Worm (Caenorhabditis elegans) whole organism, late embryonic: ENCODE measurements around the gene osgn-1.
"Not testable (repeated sequence)": the region's sequence is repeated elsewhere in the genome, so short reads cannot be mapped to it uniquely, and the experiment has no call there.

Experiments
- F13H6.1 ChIP-seq: sonication (generic microtip); optimal IDR thresholded peaks from 2 replicates; lab custom pipeline; 2016; ENCODE audit warnings: missing genetic modification characterization, missing compliant biosample characterization
- Y22D7AL.16 ChIP-seq: sonication (generic microtip); optimal IDR thresholded peaks from 2 replicates; lab custom pipeline; 2016; ENCODE audit warnings: missing genetic modification characterization, missing compliant biosample characterization
- ama-1 ChIP-seq: fragments of 150-350 bp; optimal IDR thresholded peaks from 2 replicates; lab custom pipeline; 2014
- ceh-14 ChIP-seq: sonication (generic microtip); optimal IDR thresholded peaks from 2 replicates; lab custom pipeline; 2016; ENCODE audit warnings: missing genotype, missing genetic modification characterization, missing compliant biosample characterization
- ceh-18 ChIP-seq: sonication (generic microtip); optimal IDR thresholded peaks from 2 replicates; lab custom pipeline; 2016; ENCODE audit warnings: missing genetic modification characterization, missing compliant biosample characterization
- ceh-2 ChIP-seq: sonication (generic microtip); optimal IDR thresholded peaks from 2 replicates; lab custom pipeline; 2016; ENCODE audit warnings: missing genotype, missing genetic modification characterization, missing compliant biosample characterization
- ceh-31 ChIP-seq: sonication (generic microtip); optimal IDR thresholded peaks from 2 replicates; lab custom pipeline; 2016; ENCODE audit warnings: missing genetic modification characterization, missing compliant biosample characterization
- ceh-34 ChIP-seq: sonication (generic microtip); optimal IDR thresholded peaks from 2 replicates; lab custom pipeline; 2016; ENCODE audit warnings: mild to moderate bottlenecking, missing genetic modification characterization, missing compliant biosample characterization
- ceh-48 ChIP-seq: sonication (generic microtip); optimal IDR thresholded peaks from 2 replicates; lab custom pipeline; 2016; ENCODE audit warnings: missing genetic modification characterization, inconsistent platforms, missing compliant biosample characterization
- ceh-6 ChIP-seq: fragments of 200-800 bp; sonication (Bioruptor generic); optimal IDR thresholded peaks from 2 replicates; lab custom pipeline; 2018; ENCODE audit warnings: mild to moderate bottlenecking, missing genetic modification characterization, missing compliant biosample characterization
- ceh-9 ChIP-seq: sonication (generic microtip); optimal IDR thresholded peaks from 2 replicates; lab custom pipeline; 2016; ENCODE audit warnings: mild to moderate bottlenecking, missing genetic modification characterization, inconsistent platforms, missing compliant biosample characterization
- dve-1 ChIP-seq: sonication (generic microtip); optimal IDR thresholded peaks from 2 replicates; lab custom pipeline; 2017; ENCODE audit warnings: antibody characterized with exemption, mild to moderate bottlenecking, missing genetic modification characterization, missing compliant biosample characterization
- elt-4 ChIP-seq: sonication (generic microtip); optimal IDR thresholded peaks from 2 replicates; lab custom pipeline; 2016; ENCODE audit warnings: missing genetic modification characterization, missing compliant biosample characterization
- eyg-1 ChIP-seq: sonication (generic microtip); optimal IDR thresholded peaks from 2 replicates; lab custom pipeline; 2016; ENCODE audit warnings: missing genotype, missing genetic modification characterization, missing compliant biosample characterization
- gmeb-2 ChIP-seq: sonication (generic microtip); optimal IDR thresholded peaks from 2 replicates; lab custom pipeline; 2016; ENCODE audit warnings: missing genetic modification characterization, inconsistent platforms, missing compliant biosample characterization
- hlh-13 ChIP-seq: fragments of 200-800 bp; sonication (Bioruptor generic); optimal IDR thresholded peaks from 2 replicates; lab custom pipeline; 2018; ENCODE audit warnings: mild to moderate bottlenecking, missing genetic modification characterization, missing compliant biosample characterization
- hlh-15 ChIP-seq: sonication (generic microtip); optimal IDR thresholded peaks from 2 replicates; lab custom pipeline; 2016; ENCODE audit warnings: missing genetic modification characterization, missing compliant biosample characterization
- hlh-30 ChIP-seq: sonication (generic microtip); optimal IDR thresholded peaks from 2 replicates; lab custom pipeline; 2017; ENCODE audit warnings: antibody characterized with exemption, missing genetic modification characterization, missing compliant biosample characterization; ENCODE audit not compliant: insufficient read depth
- hlh-6 ChIP-seq: sonication (generic microtip); optimal IDR thresholded peaks from 2 replicates; lab custom pipeline; 2016; ENCODE audit warnings: missing genotype, missing genetic modification characterization, missing compliant biosample characterization
- hlh-8 ChIP-seq: sonication (generic microtip); optimal IDR thresholded peaks from 2 replicates; lab custom pipeline; 2016; ENCODE audit warnings: missing genotype, missing genetic modification characterization, missing compliant biosample characterization
- lim-6 ChIP-seq: sonication (generic microtip); optimal IDR thresholded peaks from 2 replicates; lab custom pipeline; 2016; ENCODE audit warnings: missing genetic modification characterization, missing compliant biosample characterization
- lin-11 ChIP-seq: fragments of 200-800 bp; sonication (Bioruptor generic); optimal IDR thresholded peaks from 2 replicates; lab custom pipeline; 2018; ENCODE audit warnings: mild to moderate bottlenecking, missing genetic modification characterization, missing compliant biosample characterization
- madf-2 ChIP-seq: sonication (generic microtip); optimal IDR thresholded peaks from 2 replicates; lab custom pipeline; 2017; ENCODE audit warnings: missing genetic modification characterization, missing compliant biosample characterization
- mec-3 ChIP-seq: sonication (generic microtip); optimal IDR thresholded peaks from 2 replicates; lab custom pipeline; 2016; ENCODE audit warnings: borderline replicate concordance, missing genetic modification characterization, missing compliant biosample characterization
- nfya-1 ChIP-seq: sonication (generic microtip); optimal IDR thresholded peaks from 2 replicates; lab custom pipeline; 2017; ENCODE audit warnings: missing genetic modification characterization, mild to moderate bottlenecking, missing compliant biosample characterization, antibody characterized with exemption, moderate library complexity
- nhr-232 ChIP-seq: sonication (generic microtip); optimal IDR thresholded peaks from 2 replicates; lab custom pipeline; 2016; ENCODE audit warnings: missing genetic modification characterization, missing compliant biosample characterization
- pat-9 ChIP-seq: fragments of 200-800 bp; sonication (Bioruptor generic); optimal IDR thresholded peaks from 2 replicates; lab custom pipeline; 2018; ENCODE audit warnings: mild to moderate bottlenecking, missing genetic modification characterization, moderate library complexity, missing compliant biosample characterization
- pax-1 ChIP-seq: fragments of 150-350 bp; optimal IDR thresholded peaks from 2 replicates; lab custom pipeline; 2014; ENCODE audit warnings: missing biosample characterization, missing genetic modification characterization
- pha-2 ChIP-seq: sonication (generic microtip); optimal IDR thresholded peaks from 2 replicates; lab custom pipeline; 2017; ENCODE audit warnings: mild to moderate bottlenecking, missing genetic modification characterization, missing compliant biosample characterization
- pqm-1 ChIP-seq: sonication (generic microtip); optimal IDR thresholded peaks from 2 replicates; lab custom pipeline; 2016; ENCODE audit warnings: missing genetic modification characterization, missing compliant biosample characterization
- rnt-1 ChIP-seq: sonication (generic microtip); optimal IDR thresholded peaks from 2 replicates; lab custom pipeline; 2016; ENCODE audit warnings: missing genetic modification characterization, missing compliant biosample characterization
- sox-2 ChIP-seq: fragments of 200-800 bp; sonication (Bioruptor generic); IDR thresholded peaks from 2 replicates; pipeline ENCODE4 v1.3.6; 2022; ENCODE audit warnings: missing genetic modification reagents, missing genetic modification characterization, missing compliant biosample characterization
- unc-86 ChIP-seq: sonication (generic microtip); optimal IDR thresholded peaks from 2 replicates; lab custom pipeline; 2016; ENCODE audit warnings: missing genetic modification characterization, missing compliant biosample characterization
- ztf-16 ChIP-seq: sonication (generic microtip); optimal IDR thresholded peaks from 2 replicates; lab custom pipeline; 2017; ENCODE audit warnings: missing genetic modification characterization, missing compliant biosample characterization

Gene osgn-1

ce11 chrIV:4176088-4176487, 31.1 kb upstream of the osgn-1 start, which contains the start of gene dnj-15:
TSS of gene dnj-15 (plus strand) at chrIV:4176388.
- TF ChIP-seq pax-1 (no peak), gmeb-2 (tag; lab: Kevin White, UChicago) (no peak)

- TF ChIP-seq sox-2 (GFP tag; lab: Robert Waterston, UW) (no peak), nhr-232 (no peak), pat-9 (tag; lab: Kevin White, UChicago) (no peak), Y22D7AL.16 (no peak), F13H6.1 (tag; lab: Kevin White, UChicago) (no peak), madf-2 (tag; lab: Kevin White, UChicago) (no peak)
Measured at ce11 chrIV:4176659-4177058, 30.5 kb upstream of the osgn-1 start.

- TF ChIP-seq eyg-1 (tag; lab: Kevin White, UChicago) (no peak), gmeb-2 (tag; lab: Kevin White, UChicago) (no peak), lin-11 (no peak), hlh-8 (no peak), unc-86 (tag; lab: Kevin White, UChicago) (no peak), hlh-6 (tag; lab: Kevin White, UChicago) (no peak), ceh-9 (tag; lab: Kevin White, UChicago) (no peak), hlh-30 (tag; lab: Kevin White, UChicago) (no peak), ceh-2 (tag; lab: Kevin White, UChicago) (no peak), sox-2 (GFP tag; lab: Robert Waterston, UW) (no peak), ceh-18 (no peak), nfya-1 (no peak), mec-3 (tag; lab: Kevin White, UChicago) (no peak), ztf-16 (no peak), hlh-15 (no peak), ceh-14 (tag; lab: Kevin White, UChicago) (no peak), lim-6 (tag; lab: Kevin White, UChicago) (no peak), ceh-6 (GFP tag; lab: Kevin White, UChicago) (no peak)
Measured at ce11 chrIV:4177560-4177959, 29.6 kb upstream of the osgn-1 start.

- TF ChIP-seq Y22D7AL.16 (no peak), dve-1 (no peak), ceh-34 (tag; lab: Kevin White, UChicago) (no peak), elt-4 (no peak), ceh-48 (tag; lab: Kevin White, UChicago) (no peak), hlh-13 (GFP tag; lab: Kevin White, UChicago) (no peak), pha-2 (tag; lab: Kevin White, UChicago) (no peak), nhr-232 (no peak), ceh-31 (tag; lab: Kevin White, UChicago) (no peak), ama-1 (lab: Kevin White, UChicago) (no peak), ceh-6 (GFP tag; lab: Kevin White, UChicago) (no peak), F13H6.1 (tag; lab: Kevin White, UChicago) (no peak), rnt-1 (tag; lab: Kevin White, UChicago) (no peak), nfya-1 (no peak)
- TF ChIP-seq, all 69 proteins: peak for 0
Measured at ce11 chrIV:4178424-4178823, 28.8 kb upstream of the osgn-1 start, which contains the start of gene tsen-34. TSS of gene tsen-34 (plus strand) at chrIV:4178457.

- TF ChIP-seq elt-4; ceh-9 (tag; lab: Kevin White, UChicago); ceh-6 (GFP tag; lab: Kevin White, UChicago): not testable (repeated sequence)
Measured at ce11 chrIV:4186099-4186498, 21.1 kb upstream of the osgn-1 start, which contains the start of gene K08D10.11. TSS of gene K08D10.11 (minus strand) at chrIV:4186199.

- not testable (repeated sequence) for TF ChIP-seq ceh-31, pqm-1, gmeb-2 (tag; lab: Kevin White, UChicago)
Measured at ce11 chrIV:4196729-4197128, 10.5 kb upstream of the osgn-1 start, which contains the start of gene K06B9.6. TSS of gene K06B9.6 (minus strand) at chrIV:4196829.
